Worm (Caenorhabditis elegans) whole organism, mixed stage, embryonic: ENCODE data around the gene srx-95.
A peak's percentile ranks its signal among the peaks of the same experiment; 100 is the strongest.

ENCODE experiments used
- M03D4.4 ChIP-seq: sonication (generic microtip); optimal IDR thresholded peaks from 2 replicates; lab custom pipeline; 2017; ENCODE audit warnings: mild to moderate bottlenecking, missing genetic modification characterization, missing compliant biosample characterization
- bed-3 ChIP-seq: fragments of 200-800 bp; sonication (Bioruptor generic); optimal IDR thresholded peaks from 3 replicates; lab custom pipeline; 2018; ENCODE audit warnings: mild to moderate bottlenecking, missing genetic modification characterization, moderate library complexity, missing compliant biosample characterization
- blmp-1 ChIP-seq: fragments of 150-350 bp; optimal IDR thresholded peaks from 2 replicates; lab custom pipeline; 2014; ENCODE audit warnings: missing biosample characterization, missing genetic modification characterization
- ceh-39 ChIP-seq: fragments of 150-350 bp; optimal IDR thresholded peaks from 2 replicates; lab custom pipeline; 2014; ENCODE audit warnings: missing biosample characterization, missing genetic modification characterization
- ceh-43 ChIP-seq: fragments of 200-800 bp; sonication (Bioruptor generic); optimal IDR thresholded peaks from 2 replicates; lab custom pipeline; 2018; ENCODE audit warnings: mild to moderate bottlenecking, missing genetic modification characterization, moderate library complexity, missing compliant biosample characterization
- ceh-83 ChIP-seq: fragments of 200-800 bp; sonication (Bioruptor generic); optimal IDR thresholded peaks from 2 replicates; lab custom pipeline; 2018; ENCODE audit warnings: mild to moderate bottlenecking, missing genetic modification characterization, missing compliant biosample characterization
- ces-1 ChIP-seq: fragments of 150-350 bp; optimal IDR thresholded peaks from 2 replicates; lab custom pipeline; 2014; ENCODE audit warnings: missing biosample characterization, missing genetic modification reagents, missing genetic modification characterization
- cnd-1 ChIP-seq: fragments of 200-800 bp; sonication (Bioruptor generic); optimal IDR thresholded peaks from 2 replicates; lab custom pipeline; 2018; ENCODE audit warnings: mild to moderate bottlenecking, missing genetic modification characterization, missing compliant biosample characterization
- drap-1 ChIP-seq: fragments of 200-800 bp; sonication (Bioruptor generic); optimal IDR thresholded peaks from 3 replicates; lab custom pipeline; 2018; ENCODE audit warnings: mild to moderate bottlenecking, missing genetic modification characterization, missing compliant biosample characterization
- elt-1 ChIP-seq: sonication (generic microtip); optimal IDR thresholded peaks from 2 replicates; lab custom pipeline; 2017; ENCODE audit warnings: missing genetic modification characterization, mild to moderate bottlenecking, missing compliant biosample characterization, antibody characterized with exemption, moderate library complexity, borderline replicate concordance; ENCODE audit not compliant: insufficient read depth
- elt-3 ChIP-seq: fragments of 150-350 bp; optimal IDR thresholded peaks from 2 replicates; lab custom pipeline; 2014; ENCODE audit warnings: missing biosample characterization, missing genetic modification characterization
- flh-1 ChIP-seq: fragments of 200-800 bp; sonication (Bioruptor generic); optimal IDR thresholded peaks from 2 replicates; lab custom pipeline; 2018; ENCODE audit warnings: mild to moderate bottlenecking, missing genetic modification characterization, moderate library complexity, missing compliant biosample characterization
- ham-2 ChIP-seq: fragments of 200-800 bp; sonication (Bioruptor generic); optimal IDR thresholded peaks from 2 replicates; lab custom pipeline; 2018; ENCODE audit warnings: mild to moderate bottlenecking, missing genetic modification characterization, missing compliant biosample characterization
- hlh-1 ChIP-seq: fragments of 150-350 bp; optimal IDR thresholded peaks from 2 replicates; lab custom pipeline; 2014; ENCODE audit warnings: missing biosample characterization, missing genetic modification reagents, missing genetic modification characterization
- lin-13 ChIP-seq: fragments of 150-350 bp; optimal IDR thresholded peaks from 2 replicates; lab custom pipeline; 2014; ENCODE audit warnings: missing biosample characterization, missing genetic modification characterization
- lin-32 ChIP-seq: fragments of 200-800 bp; sonication (Bioruptor generic); optimal IDR thresholded peaks from 2 replicates; lab custom pipeline; 2018; ENCODE audit warnings: mild to moderate bottlenecking, missing genetic modification characterization, missing compliant biosample characterization
- lsy-2 ChIP-seq: fragments of 150-350 bp; optimal IDR thresholded peaks from 2 replicates; lab custom pipeline; 2014; ENCODE audit warnings: missing biosample characterization, missing genetic modification characterization
- mab-5 ChIP-seq: fragments of 150-350 bp; optimal IDR thresholded peaks from 2 replicates; lab custom pipeline; 2014; ENCODE audit warnings: missing biosample characterization, missing genetic modification characterization
- mep-1 ChIP-seq: fragments of 150-350 bp; optimal IDR thresholded peaks from 2 replicates; lab custom pipeline; 2017; ENCODE audit warnings: missing biosample characterization, missing genetic modification reagents, missing genetic modification characterization, inconsistent platforms
- mls-2 ChIP-seq: sonication (generic microtip); optimal IDR thresholded peaks from 2 replicates; lab custom pipeline; 2016; ENCODE audit warnings: mild to moderate bottlenecking, missing genetic modification characterization, moderate library complexity, missing compliant biosample characterization
- nhr-12 ChIP-seq: fragments of 150-350 bp; optimal IDR thresholded peaks from 2 replicates; lab custom pipeline; 2014; ENCODE audit warnings: missing biosample characterization, missing genetic modification characterization
- nhr-2 ChIP-seq: fragments of 150-350 bp; optimal IDR thresholded peaks from 2 replicates; lab custom pipeline; 2014; ENCODE audit warnings: missing biosample characterization, missing genetic modification characterization
- nhr-237 ChIP-seq: fragments of 150-350 bp; optimal IDR thresholded peaks from 2 replicates; lab custom pipeline; 2014; ENCODE audit warnings: missing biosample characterization, missing genetic modification characterization
- nhr-28 ChIP-seq: fragments of 150-350 bp; optimal IDR thresholded peaks from 2 replicates; lab custom pipeline; 2014; ENCODE audit warnings: missing biosample characterization, missing genetic modification characterization
- nhr-76 ChIP-seq: sonication (generic microtip); optimal IDR thresholded peaks from 2 replicates; lab custom pipeline; 2017; ENCODE audit warnings: missing biosample characterization, missing genetic modification characterization
- pha-4 ChIP-seq: fragments of 150-350 bp; optimal IDR thresholded peaks from 2 replicates; lab custom pipeline; 2018; ENCODE audit warnings: missing biosample characterization, missing genetic modification reagents, missing genetic modification characterization
- sem-2 ChIP-seq: fragments of 200-800 bp; sonication (Bioruptor generic); optimal IDR thresholded peaks from 2 replicates; lab custom pipeline; 2018; ENCODE audit warnings: mild to moderate bottlenecking, missing genetic modification characterization, missing compliant biosample characterization
- snpc-4 ChIP-seq: fragments of 150-350 bp; optimal IDR thresholded peaks from 2 replicates; lab custom pipeline; 2014; ENCODE audit warnings: missing biosample characterization, missing genetic modification characterization
- sptf-1 ChIP-seq: sonication (generic microtip); optimal IDR thresholded peaks from 2 replicates; lab custom pipeline; 2017; ENCODE audit warnings: mild to moderate bottlenecking, missing genetic modification characterization, moderate library complexity, missing compliant biosample characterization
- tbx-8 ChIP-seq: fragments of 200-800 bp; sonication (Bioruptor generic); optimal IDR thresholded peaks from 2 replicates; lab custom pipeline; 2018; ENCODE audit warnings: mild to moderate bottlenecking, missing genetic modification characterization, moderate library complexity, missing compliant biosample characterization
- unc-120 ChIP-seq: sonication (generic microtip); optimal IDR thresholded peaks from 2 replicates; lab custom pipeline; 2017; ENCODE audit warnings: missing genetic modification characterization, missing compliant biosample characterization; ENCODE audit not compliant: poor library complexity, severe bottlenecking
- unc-39 ChIP-seq: fragments of 150-350 bp; optimal IDR thresholded peaks from 2 replicates; lab custom pipeline; 2014; ENCODE audit warnings: missing biosample characterization, missing genetic modification characterization
- unc-62 ChIP-seq: fragments of 150-350 bp; optimal IDR thresholded peaks from 2 replicates; lab custom pipeline; 2014; ENCODE audit warnings: missing biosample characterization, missing genetic modification reagents, missing genetic modification characterization
- zip-8 ChIP-seq: fragments of 150-350 bp; optimal IDR thresholded peaks from 2 replicates; lab custom pipeline; 2014; ENCODE audit warnings: missing biosample characterization, missing genetic modification characterization
- ztf-11 ChIP-seq: fragments of 150-350 bp; optimal IDR thresholded peaks from 2 replicates; lab custom pipeline; 2014; ENCODE audit warnings: missing biosample characterization, missing genetic modification characterization

Gene srx-95

ce11 chrII:6788672-6789298 is 34.2 kb upstream of the srx-95 start, which contains the start of gene T13C2.3:
TSS of gene T13C2.3 (plus strand) at chrII:6789248.
- TF ChIP-seq nhr-76 (tag; lab: Kevin White, UChicago): no peak
- TF ChIP-seq bed-3 (GFP tag; lab: Kevin White, UChicago): no peak
- TF ChIP-seq mep-1 (tag; lab: Kevin White, UChicago): no peak
- TF ChIP-seq nhr-12 (tag; lab: Kevin White, UChicago): no peak
- no peak for TF ChIP-seq ztf-11
- peak; percentile 66 for TF ChIP-seq hlh-1 (tag; lab: Kevin White, UChicago)
- no peak for TF ChIP-seq mls-2 (tag; lab: Kevin White, UChicago)
- no peak for TF ChIP-seq sem-2 (GFP tag; lab: Kevin White, UChicago)
- no peak for TF ChIP-seq lsy-2 (tag; lab: Kevin White, UChicago)
- no peak for TF ChIP-seq blmp-1 (tag; lab: Kevin White, UChicago)
- TF ChIP-seq unc-62: peak; percentile 51
- TF ChIP-seq, all 35 proteins: peak for 2

ce11 chrII:6783377-6783829 is 28.8 kb upstream of the srx-95 start, which contains the start of gene gldi-2:
TSS of gene gldi-2 (plus strand) at chrII:6783427.
- TF ChIP-seq sptf-1 (tag; lab: Kevin White, UChicago): no peak

ce11 chrII:6782738-6783163 is 28.2 kb upstream of the srx-95 start:
- no peak for TF ChIP-seq elt-3 (tag; lab: Kevin White, UChicago)
- no peak for TF ChIP-seq mls-2 (tag; lab: Kevin White, UChicago)
- no peak for TF ChIP-seq sem-2 (GFP tag; lab: Kevin White, UChicago)
- no peak for TF ChIP-seq ham-2
- TF ChIP-seq sptf-1 (tag; lab: Kevin White, UChicago): peak; percentile 40
- no peak for TF ChIP-seq tbx-8 (GFP tag; lab: Kevin White, UChicago)
- TF ChIP-seq pha-4: peak; percentile 71
- TF ChIP-seq lin-32 (GFP tag; lab: Kevin White, UChicago): no peak
- no peak for TF ChIP-seq ceh-43
- no peak for TF ChIP-seq ces-1 (GFP tag; lab: Kevin White, UChicago)
- TF ChIP-seq bed-3 (GFP tag; lab: Kevin White, UChicago): no peak
- no peak for TF ChIP-seq lsy-2 (tag; lab: Kevin White, UChicago)
- TF ChIP-seq unc-120 (tag; lab: Kevin White, UChicago): no peak
- no peak for TF ChIP-seq lin-13
- TF ChIP-seq unc-39 (tag; lab: Kevin White, UChicago): no peak
- no peak for TF ChIP-seq zip-8
- TF ChIP-seq mab-5 (tag; lab: Kevin White, UChicago): no peak
- peak; percentile 8 for TF ChIP-seq mep-1 (tag; lab: Kevin White, UChicago)
- no peak for TF ChIP-seq elt-1 (tag; lab: Kevin White, UChicago)
- TF ChIP-seq snpc-4: no peak
- TF ChIP-seq nhr-28 (tag; lab: Kevin White, UChicago): no peak
- no peak for TF ChIP-seq unc-62
- no peak for TF ChIP-seq ztf-11
- no peak for TF ChIP-seq nhr-237 (tag; lab: Kevin White, UChicago)
- peak; percentile 19 for TF ChIP-seq ceh-39
- no peak for TF ChIP-seq drap-1 (GFP tag; lab: Kevin White, UChicago)
- no peak for TF ChIP-seq ceh-83
- TF ChIP-seq cnd-1 (tag; lab: Kevin White, UChicago): peak; percentile 36
- TF ChIP-seq nhr-76 (tag; lab: Kevin White, UChicago): no peak
- no peak for TF ChIP-seq blmp-1 (tag; lab: Kevin White, UChicago)
- peak; percentile 9 for TF ChIP-seq hlh-1 (tag; lab: Kevin White, UChicago)
- TF ChIP-seq M03D4.4 (tag; lab: Kevin White, UChicago): no peak
- no peak for TF ChIP-seq nhr-2 (tag; lab: Kevin White, UChicago)
- no peak for TF ChIP-seq nhr-12 (tag; lab: Kevin White, UChicago)
- TF ChIP-seq flh-1 (GFP tag; lab: Kevin White, UChicago): no peak
